Worm (Caenorhabditis elegans): ENCODE results near the gene C45G9.12.

DNA sequence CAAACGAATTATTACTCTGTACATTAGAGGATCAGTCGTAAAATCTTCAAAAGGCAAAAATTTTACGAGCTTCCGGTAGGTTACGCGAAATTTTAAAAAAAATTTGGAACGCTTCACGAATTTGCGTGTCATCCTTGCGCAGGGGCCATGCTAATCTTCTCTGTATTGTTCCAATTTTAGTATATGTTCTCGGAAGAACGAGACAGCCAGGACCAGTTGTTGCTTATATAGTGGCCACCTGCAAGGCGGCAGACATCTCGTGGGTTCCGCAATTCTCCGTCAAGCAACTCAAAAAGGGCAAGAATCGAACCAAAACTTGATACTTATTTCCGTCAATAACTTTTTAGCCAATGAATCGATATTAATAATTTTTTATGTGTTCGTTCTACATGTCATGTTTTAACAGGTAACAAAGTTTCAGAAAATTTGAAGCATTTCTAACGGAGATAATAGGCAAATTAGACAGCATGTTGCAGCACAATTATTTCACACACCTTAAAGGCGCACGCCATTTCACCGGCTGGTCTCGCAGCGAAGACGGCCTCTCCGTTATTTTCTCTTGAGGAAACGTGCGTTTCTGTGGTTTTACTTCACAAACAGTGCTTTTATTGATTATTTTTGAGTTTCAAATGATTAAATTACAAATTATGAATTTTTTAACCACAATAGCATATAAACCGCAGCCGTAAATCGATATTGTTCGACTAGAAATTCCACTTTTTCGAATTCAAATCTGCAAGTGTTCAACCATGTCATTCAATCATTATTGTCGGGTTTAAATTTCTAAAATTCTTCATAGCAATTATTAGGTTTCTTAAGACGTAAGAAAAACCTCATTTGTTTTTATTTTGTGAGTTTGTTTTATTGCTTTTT, 9.5 kb upstream of the C45G9.12 start:
- TF ChIP-seq flt-1 (GFP tag; IDR thresholded peaks at IDR 0.05) (peak; percentile 75), hmg-4 (GFP tag; optimal IDR thresholded peaks at IDR 0.05) (peak; percentile 84), ama-1 (optimal IDR thresholded peaks at IDR 0.05) (no peak), tbx-37 (GFP tag; conservative IDR thresholded peaks at IDR 0.05) (peak; percentile 65), sea-1 (GFP tag; conservative IDR thresholded peaks at IDR 0.05) (peak; percentile 90), ceh-13 (GFP tag; optimal IDR thresholded peaks at IDR 0.05) (peak; percentile 24), aly-1 (tag; optimal IDR thresholded peaks at IDR 0.05) (no peak), tbx-11 (GFP tag; IDR thresholded peaks at IDR 0.05) (peak; percentile 82), ceh-36 (tag; optimal IDR thresholded peaks at IDR 0.05) (peak; percentile 81), hnd-1 (tag; optimal IDR thresholded peaks at IDR 0.05) (peak; percentile 65)

All from whole organism, early embryonic.